Fruit fly (Drosophila melanogaster) whole organism, embryonic: ENCODE results near the gene CG31525.

Experiments
- Adf1 ChIP-seq: fragments of 200-800 bp; sonication (Bioruptor generic); IDR thresholded peaks from 2 replicates; pipeline ENCODE4 v1.3.6; 2022; ENCODE audit warnings: missing biosample characterization, missing genetic modification characterization
- Atf3 ChIP-seq: fragments of 200-800 bp; sonication (Bioruptor generic); optimal IDR thresholded peaks from 3 replicates; lab custom pipeline; 2016; ENCODE audit warnings: missing biosample characterization, missing genetic modification characterization
- BtbVII ChIP-seq: fragments of 200-800 bp; sonication (Bioruptor generic); optimal IDR thresholded peaks from 3 replicates; lab custom pipeline; 2017; ENCODE audit warnings: missing biosample characterization, mild to moderate bottlenecking, missing genetic modification characterization
- CG10979 ChIP-seq: fragments of 200-800 bp; sonication (Bioruptor generic); optimal IDR thresholded peaks from 2 replicates; lab custom pipeline; 2018; ENCODE audit warnings: missing biosample characterization, mild to moderate bottlenecking, missing genetic modification characterization, moderate library complexity
- CG11696 ChIP-seq: fragments of 200-800 bp; sonication (Bioruptor generic); IDR thresholded peaks from 2 replicates; pipeline ENCODE4 v1.3.6; 2022; ENCODE audit warnings: missing biosample characterization, missing genetic modification characterization
- CG12155 ChIP-seq: fragments of 200-800 bp; sonication (Bioruptor generic); optimal IDR thresholded peaks from 3 replicates; lab custom pipeline; 2016; ENCODE audit warnings: missing biosample characterization, missing genetic modification characterization
- CG12744 ChIP-seq: fragments of 200-800 bp; sonication (Bioruptor generic); optimal IDR thresholded peaks from 2 replicates; lab custom pipeline; 2016; ENCODE audit warnings: missing biosample characterization, missing genetic modification characterization
- CG14667 ChIP-seq: fragments of 200-800 bp; sonication (Bioruptor generic); IDR thresholded peaks from 2 replicates; pipeline ENCODE4 v1.3.6; 2022; ENCODE audit warnings: missing biosample characterization, missing genetic modification characterization
- CG17359 ChIP-seq: fragments of 200-800 bp; sonication (Bioruptor generic); optimal IDR thresholded peaks from 3 replicates; lab custom pipeline; 2018; ENCODE audit warnings: missing biosample characterization, mild to moderate bottlenecking, missing genetic modification characterization, moderate library complexity
- CG17802 ChIP-seq: fragments of 200-800 bp; sonication (Bioruptor generic); optimal IDR thresholded peaks from 2 replicates; lab custom pipeline; 2018; ENCODE audit warnings: missing biosample characterization, mild to moderate bottlenecking, missing genetic modification characterization, moderate library complexity
- CG18011 ChIP-seq: fragments of 200-800 bp; sonication (Bioruptor generic); optimal IDR thresholded peaks from 2 replicates; lab custom pipeline; 2017; ENCODE audit warnings: missing biosample characterization, missing genetic modification characterization, mild to moderate bottlenecking, moderate library complexity, missing genotype
- CG18262 ChIP-seq: fragments of 200-800 bp; optimal IDR thresholded peaks from 3 replicates; lab custom pipeline; 2019; ENCODE audit warnings: missing biosample characterization, mild to moderate bottlenecking, missing genetic modification characterization, moderate library complexity
- CG31441 ChIP-seq: fragments of 200-800 bp; sonication (Bioruptor generic); IDR thresholded peaks from 2 replicates; pipeline ENCODE4 v1.3.6; 2022; ENCODE audit warnings: missing biosample characterization, missing genetic modification characterization
- CG32532 ChIP-seq: fragments of 200-800 bp; sonication (Bioruptor generic); IDR thresholded peaks from 2 replicates; pipeline ENCODE4 v1.3.6; 2022; ENCODE audit warnings: missing biosample characterization, missing genetic modification characterization
- CG34376 ChIP-seq: fragments of 200-800 bp; sonication (Bioruptor generic); optimal IDR thresholded peaks from 2 replicates; lab custom pipeline; 2018; ENCODE audit warnings: missing biosample characterization, mild to moderate bottlenecking, missing genetic modification characterization
- CG3726 ChIP-seq: fragments of 200-800 bp; sonication (Bioruptor generic); IDR thresholded peaks from 3 replicates; pipeline ENCODE4, ENCODE4 v1.3.6; 2022; ENCODE audit warnings: missing biosample characterization, missing genetic modification characterization
- CG4282 ChIP-seq: fragments of 200-800 bp; sonication (Bioruptor generic); optimal IDR thresholded peaks from 2 replicates; lab custom pipeline; 2016; ENCODE audit warnings: missing biosample characterization, missing genetic modification characterization
- CG4854 ChIP-seq: fragments of 200-800 bp; sonication (Bioruptor generic); optimal IDR thresholded peaks from 2 replicates; lab custom pipeline; 2016; ENCODE audit warnings: missing biosample characterization, missing genetic modification characterization, inconsistent platforms
- CG7372 ChIP-seq: fragments of 200-800 bp; sonication (Bioruptor generic); IDR thresholded peaks from 2 replicates; pipeline ENCODE4 v1.3.6; 2022; ENCODE audit warnings: missing biosample characterization, missing genetic modification characterization
- CG9876 ChIP-seq: fragments of 200-800 bp; sonication (Bioruptor generic); optimal IDR thresholded peaks from 2 replicates; lab custom pipeline; 2016; ENCODE audit warnings: missing biosample characterization, missing genetic modification characterization
- Doc3 ChIP-seq: fragments of 200-800 bp; sonication (Bioruptor generic); IDR thresholded peaks from 3 replicates; pipeline ENCODE4 v1.3.6; 2022; ENCODE audit warnings: missing biosample characterization, missing genetic modification characterization; ENCODE audit not compliant: partially characterized antibody
- Hey ChIP-seq: fragments of 200-800 bp; sonication (Bioruptor generic); optimal IDR thresholded peaks from 3 replicates; lab custom pipeline; 2018; ENCODE audit warnings: missing biosample characterization, mild to moderate bottlenecking, missing genetic modification characterization
- Lpt ChIP-seq: fragments of >200 bp; optimal IDR thresholded peaks from 2 replicates; lab custom pipeline; 2018; ENCODE audit warnings: missing biosample characterization, missing genetic modification characterization
- NC2α ChIP-seq: fragments of 200-800 bp; sonication (Bioruptor generic); optimal IDR thresholded peaks from 2 replicates; lab custom pipeline; 2016; ENCODE audit warnings: missing biosample characterization, missing genetic modification characterization
- Neu2 ChIP-seq: fragments of 200-800 bp; sonication (Bioruptor generic); optimal IDR thresholded peaks from 3 replicates; lab custom pipeline; 2016; ENCODE audit warnings: missing biosample characterization, missing genetic modification characterization, borderline replicate concordance
- Nf-YA ChIP-seq: fragments of 200-800 bp; sonication (Bioruptor generic); IDR thresholded peaks from 2 replicates; pipeline ENCODE4 v1.3.6; 2022; ENCODE audit warnings: missing biosample characterization, missing genetic modification characterization
- Nf-YB ChIP-seq: fragments of 200-800 bp; sonication (Bioruptor generic); optimal IDR thresholded peaks from 3 replicates; lab custom pipeline; 2019; ENCODE audit warnings: missing biosample characterization, mild to moderate bottlenecking, missing genetic modification characterization, moderate library complexity
- Optix ChIP-seq: fragments of 200-800 bp; sonication (Bioruptor generic); IDR thresholded peaks from 3 replicates; pipeline ENCODE4 v1.3.6; 2022; ENCODE audit warnings: missing biosample characterization, missing genetic modification characterization
- Taf1 ChIP-seq: fragments of 200-800 bp; sonication (Bioruptor generic); IDR thresholded peaks from 2 replicates; pipeline ENCODE4 v1.3.6; 2022; ENCODE audit warnings: missing biosample characterization, missing genetic modification characterization
- Xrp1 ChIP-seq: fragments of 200-800 bp; sonication (Bioruptor generic); IDR thresholded peaks from 2 replicates; pipeline ENCODE4 v1.3.6; 2022; ENCODE audit warnings: missing biosample characterization, missing genetic modification characterization
- ac ChIP-seq: fragments of 200-800 bp; sonication (Bioruptor generic); optimal IDR thresholded peaks from 3 replicates; lab custom pipeline; 2017; ENCODE audit warnings: missing biosample characterization, mild to moderate bottlenecking, missing genetic modification characterization
- chif ChIP-seq, 2 experiments: fragments of 200-800 bp; sonication (Bioruptor generic); optimal IDR thresholded peaks; 3 replicates each; lab custom pipeline; 2016; ENCODE audit warnings: missing biosample characterization in 2 of 2, missing genetic modification characterization in 2 of 2
- chn ChIP-seq: fragments of 200-800 bp; sonication (Bioruptor generic); optimal IDR thresholded peaks from 2 replicates; lab custom pipeline; 2016; ENCODE audit warnings: missing biosample characterization, missing genetic modification characterization
- gfzf ChIP-seq: fragments of 200-800 bp; sonication (Bioruptor generic); optimal IDR thresholded peaks from 2 replicates; lab custom pipeline; 2016; ENCODE audit warnings: missing biosample characterization, mild to moderate bottlenecking, missing genetic modification characterization, moderate library complexity
- gro ChIP-seq: fragments of 200-800 bp; sonication (Bioruptor generic); optimal IDR thresholded peaks from 2 replicates; lab custom pipeline; 2016; ENCODE audit warnings: missing biosample characterization, missing genetic modification characterization
- ham ChIP-seq: fragments of 200-800 bp; sonication (Bioruptor generic); IDR thresholded peaks from 2 replicates; pipeline ENCODE4 v1.3.6; 2022; ENCODE audit warnings: missing biosample characterization, missing genetic modification characterization
- jing ChIP-seq: fragments of 200-800 bp; sonication (Bioruptor generic); optimal IDR thresholded peaks from 2 replicates; lab custom pipeline; 2018; ENCODE audit warnings: missing biosample characterization, mild to moderate bottlenecking, missing genetic modification characterization
- luna ChIP-seq: fragments of 200-800 bp; sonication (Bioruptor generic); optimal IDR thresholded peaks from 2 replicates; lab custom pipeline; 2016; ENCODE audit warnings: missing biosample characterization, missing genetic modification characterization
- mam ChIP-seq: fragments of 200-800 bp; sonication (Bioruptor generic); optimal IDR thresholded peaks from 3 replicates; lab custom pipeline; 2016; ENCODE audit warnings: missing biosample characterization, missing genetic modification characterization
- stc ChIP-seq: fragments of 200-800 bp; sonication (Bioruptor generic); IDR thresholded peaks from 2 replicates; pipeline ENCODE4 v1.3.6; 2022; ENCODE audit warnings: missing biosample characterization, missing genetic modification characterization
- sug ChIP-seq: fragments of 200-800 bp; optimal IDR thresholded peaks from 2 replicates; lab custom pipeline; 2019; ENCODE audit warnings: missing biosample characterization, mild to moderate bottlenecking, missing genetic modification characterization, moderate library complexity
- tll ChIP-seq, 2 experiments: fragments of 200-800 bp in 1 of 2; fragments of >200 bp in 1 of 2; sonication (Bioruptor generic) in 1 of 2; optimal IDR thresholded peaks; 2 replicates each; lab custom pipeline; 2017 to 2019; ENCODE audit warnings: missing biosample characterization in 2 of 2, missing genetic modification characterization in 2 of 2, mild to moderate bottlenecking in 1 of 2, moderate library complexity in 1 of 2
- trem ChIP-seq: fragments of 200-800 bp; optimal IDR thresholded peaks from 3 replicates; lab custom pipeline; 2019; ENCODE audit warnings: missing biosample characterization, mild to moderate bottlenecking, missing genetic modification characterization, moderate library complexity
- unc-4 ChIP-seq: fragments of 200-800 bp; sonication (Bioruptor generic); IDR thresholded peaks from 2 replicates; pipeline ENCODE4 v1.3.6; 2022; ENCODE audit warnings: missing biosample characterization, missing genetic modification characterization; ENCODE audit not compliant: partially characterized antibody
- wor ChIP-seq: fragments of 200-800 bp; sonication (Bioruptor generic); IDR thresholded peaks from 2 replicates; pipeline ENCODE4 v1.3.6; 2022; ENCODE audit warnings: missing biosample characterization, missing genetic modification characterization
- zen2 ChIP-seq: fragments of 200-800 bp; sonication (Bioruptor generic); IDR thresholded peaks from 3 replicates; pipeline ENCODE4 v1.3.6; 2022; ENCODE audit warnings: missing biosample characterization, missing genetic modification characterization; ENCODE audit not compliant: partially characterized antibody
- zf30C ChIP-seq: fragments of 200-800 bp; sonication (Bioruptor generic); optimal IDR thresholded peaks from 3 replicates; lab custom pipeline; 2018; ENCODE audit warnings: missing biosample characterization, mild to moderate bottlenecking, missing genetic modification characterization
- zfh2 ChIP-seq: fragments of 200-800 bp; sonication (Bioruptor generic); optimal IDR thresholded peaks from 2 replicates; lab custom pipeline; 2016; ENCODE audit warnings: missing biosample characterization, missing genetic modification characterization

The CG31525 gene

dm6 chr3R:4378363-4379354 is 48.2 kb upstream of the CG31525 start, which contains the start of gene Sfxn1-3 (continued):
- TF ChIP-seq Neu2 (GFP tag; lab: Kevin White, UChicago) (no peak), CG3726 (GFP tag; lab: Robert Waterston, UW) (no peak), Optix (peak; percentile 21; the same call in 1 of the 3 replicates), CG10979 (tag; lab: Kevin White, UChicago) (peak; percentile 24), zf30C (GFP tag; lab: Kevin White, UChicago) (no peak), CG18262 (tag; lab: Kevin White, UChicago) (peak; percentile 28), tll (GFP tag; optimal IDR thresholded peaks at IDR 0.05; lab: Kevin White, UChicago) (no peak), luna (GFP tag; lab: Kevin White, UChicago) (no peak), CG14667 (GFP tag; lab: Robert Waterston, UW) (no peak), zen2 (GFP tag; lab: Robert Waterston, UW) (peak; percentile 48; the same call in 2 of the 3 replicates), zfh2 (no peak), Nf-YA (GFP tag; lab: Robert Waterston, UW) (peak; percentile 44), mam (GFP tag; lab: Kevin White, UChicago) (peak; percentile 30), CG12744 (GFP tag; lab: Kevin White, UChicago) (no peak), CG31441 (GFP tag; lab: Robert Waterston, UW) (peak; percentile 60; the same call in 1 of the 2 replicates), NC2α (no peak), Adf1 (peak; percentile 61; the same call in 1 of the 2 replicates), CG12155 (GFP tag; lab: Kevin White, UChicago) (no peak), Doc3 (GFP tag; lab: Robert Waterston, UW) (peak; percentile 20; the same call in 1 of the 3 replicates), jing (no peak), CG32532 (GFP tag; lab: Robert Waterston, UW) (peak; percentile 65), ham (GFP tag; lab: Robert Waterston, UW) (no peak), CG17802 (tag; lab: Kevin White, UChicago) (no peak), CG7372 (GFP tag; lab: Robert Waterston, UW) (no peak), Hey (peak; percentile 81), Atf3 (GFP tag; lab: Kevin White, UChicago) (peak; percentile 0), CG4854 (GFP tag; lab: Kevin White, UChicago) (no peak), sug (tag; lab: Kevin White, UChicago) (peak; percentile 72), unc-4 (GFP tag; lab: Robert Waterston, UW) (no peak), BtbVII (GFP tag; lab: Kevin White, UChicago) (peak; percentile 83), Lpt (no peak), Nf-YB (GFP tag; lab: Kevin White, UChicago) (peak; percentile 22), Xrp1 (GFP tag; lab: Robert Waterston, UW) (peak; percentile 32; the same call in 1 of the 2 replicates), CG17359 (peak; percentile 37), trem (tag; lab: Kevin White, UChicago) (no peak), CG34376 (GFP tag; lab: Kevin White, UChicago) (peak; percentile 98), Taf1 (GFP tag; lab: Robert Waterston, UW) (no peak), CG4282 (peak; percentile 38), stc (GFP tag; lab: Robert Waterston, UW) (peak; percentile 44; the same call in 1 of the 2 replicates), wor (GFP tag; lab: Robert Waterston, UW) (no peak), CG18011 (GFP tag; lab: Kevin White, UChicago) (no peak), gro (GFP tag; lab: Kevin White, UChicago) (peak; percentile 79), CG11696 (GFP tag; lab: Robert Waterston, UW) (no peak), gfzf (GFP tag; lab: Kevin White, UChicago) (no peak), ac (GFP tag; lab: Kevin White, UChicago) (no peak), chn (GFP tag; lab: Kevin White, UChicago) (peak; percentile 9), CG9876 (GFP tag; lab: Kevin White, UChicago) (no peak), chif (GFP tag; optimal IDR thresholded peaks at IDR 0.05; lab: Kevin White, UChicago) (no peak)
